Fruit fly (Drosophila melanogaster) whole organism, prepupa: ENCODE data around the gene wntD.

ENCODE experiments used
- Blimp-1 ChIP-seq: fragments of 200-800 bp; sonication (Bioruptor generic); optimal IDR thresholded peaks from 3 replicates; lab custom pipeline; 2017; ENCODE audit warnings: missing biosample characterization, missing genetic modification characterization, mild to moderate bottlenecking, moderate library complexity, missing genetic modification reagents
- CG10631 ChIP-seq: fragments of 200-800 bp; sonication (Bioruptor generic); optimal IDR thresholded peaks from 2 replicates; lab custom pipeline; 2016; ENCODE audit warnings: missing biosample characterization, missing genetic modification characterization
- CG10669 ChIP-seq: fragments of 200-800 bp; sonication (Bioruptor generic); optimal IDR thresholded peaks from 3 replicates; lab custom pipeline; 2018; ENCODE audit warnings: missing biosample characterization, mild to moderate bottlenecking, missing genetic modification characterization, moderate library complexity
- CG11294 ChIP-seq: fragments of 200-800 bp; sonication (Bioruptor generic); IDR thresholded peaks from 2 replicates; pipeline ENCODE4 v1.3.6; 2022; ENCODE audit warnings: missing biosample characterization, missing genetic modification characterization
- CG11902 ChIP-seq: fragments of 200-800 bp; sonication (Bioruptor generic); optimal IDR thresholded peaks from 3 replicates; lab custom pipeline; 2016; ENCODE audit warnings: missing biosample characterization, missing genetic modification characterization
- CG1621 ChIP-seq: fragments of 200-800 bp; sonication (Bioruptor generic); optimal IDR thresholded peaks from 3 replicates; lab custom pipeline; 2018; ENCODE audit warnings: missing biosample characterization, mild to moderate bottlenecking, missing genetic modification characterization
- CG16779 ChIP-seq: fragments of 200-800 bp; sonication (Bioruptor generic); optimal IDR thresholded peaks from 3 replicates; lab custom pipeline; 2017; ENCODE audit warnings: missing biosample characterization, mild to moderate bottlenecking, missing genetic modification characterization
- CG3032 ChIP-seq: fragments of 200-800 bp; optimal IDR thresholded peaks from 2 replicates; lab custom pipeline; 2019; ENCODE audit warnings: missing biosample characterization, mild to moderate bottlenecking, missing genetic modification characterization, moderate library complexity
- CG32006 ChIP-seq: fragments of 200-800 bp; sonication (Bioruptor generic); optimal IDR thresholded peaks from 3 replicates; lab custom pipeline; 2017; ENCODE audit warnings: missing biosample characterization, mild to moderate bottlenecking, missing genetic modification characterization
- CG34406 ChIP-seq: fragments of 200-800 bp; sonication (Bioruptor generic); optimal IDR thresholded peaks from 3 replicates; lab custom pipeline; 2016; ENCODE audit warnings: missing biosample characterization, missing genetic modification characterization
- CG6163 ChIP-seq: fragments of 200-800 bp; sonication (Bioruptor generic); IDR thresholded peaks from 3 replicates; pipeline ENCODE4 v1.3.6; 2022; ENCODE audit warnings: missing biosample characterization, missing genetic modification characterization
- CG6276 ChIP-seq: fragments of 200-800 bp; sonication (Bioruptor generic); optimal IDR thresholded peaks from 2 replicates; lab custom pipeline; 2017; ENCODE audit warnings: missing biosample characterization, mild to moderate bottlenecking, missing genetic modification characterization
- CG6792 ChIP-seq: fragments of 200-800 bp; sonication (Bioruptor generic); optimal IDR thresholded peaks from 3 replicates; lab custom pipeline; 2016; ENCODE audit warnings: missing biosample characterization, missing genetic modification characterization
- CG6854 ChIP-seq: fragments of 200-800 bp; sonication (Bioruptor generic); optimal IDR thresholded peaks from 2 replicates; lab custom pipeline; 2017; ENCODE audit warnings: missing biosample characterization, mild to moderate bottlenecking, missing genetic modification characterization
- CG8119 ChIP-seq: fragments of 200-800 bp; sonication (Bioruptor generic); IDR thresholded peaks from 3 replicates; pipeline ENCODE4 v1.3.6; 2022; ENCODE audit warnings: missing biosample characterization, missing genetic modification characterization
- CG8319 ChIP-seq: fragments of 200-800 bp; sonication (Bioruptor generic); optimal IDR thresholded peaks from 3 replicates; lab custom pipeline; 2016; ENCODE audit warnings: missing biosample characterization, missing genetic modification characterization
- CG8632 ChIP-seq: fragments of 200-800 bp; sonication (Bioruptor generic); optimal IDR thresholded peaks from 3 replicates; lab custom pipeline; 2016; ENCODE audit warnings: missing biosample characterization, missing genetic modification characterization
- CG9139 ChIP-seq: fragments of 200-800 bp; sonication (Bioruptor generic); optimal IDR thresholded peaks from 3 replicates; lab custom pipeline; 2017; ENCODE audit warnings: missing biosample characterization, mild to moderate bottlenecking, missing genetic modification characterization
- Eip75B ChIP-seq: fragments of 200-800 bp; sonication (Bioruptor generic); optimal IDR thresholded peaks from 3 replicates; lab custom pipeline; 2016; ENCODE audit warnings: missing biosample characterization, missing genetic modification characterization
- Eip78C ChIP-seq: fragments of 200-800 bp; sonication (Bioruptor generic); peaks from one replicate; lab custom pipeline; 2016; ENCODE audit warnings: missing biosample characterization, missing genetic modification characterization
- Eip93F ChIP-seq: fragments of 200-800 bp; sonication (Bioruptor generic); optimal IDR thresholded peaks from 2 replicates; lab custom pipeline; 2016; ENCODE audit warnings: missing biosample characterization, mild to moderate bottlenecking, missing genetic modification characterization
- Ets21C ChIP-seq: fragments of 200-800 bp; sonication (Bioruptor generic); optimal IDR thresholded peaks from 3 replicates; lab custom pipeline; 2016; ENCODE audit warnings: missing biosample characterization, missing genetic modification characterization
- Ets96B ChIP-seq: fragments of 200-800 bp; optimal IDR thresholded peaks from 2 replicates; lab custom pipeline; 2019; ENCODE audit warnings: missing biosample characterization, mild to moderate bottlenecking, missing genetic modification characterization, moderate library complexity
- Gug ChIP-seq: fragments of 200-800 bp; sonication (Bioruptor generic); IDR thresholded peaks from 2 replicates; pipeline ENCODE4 v1.3.6; 2022; ENCODE audit warnings: missing biosample characterization, missing genetic modification characterization
- Hr39 ChIP-seq: fragments of 200-800 bp; sonication (Bioruptor generic); optimal IDR thresholded peaks from 2 replicates; lab custom pipeline; 2016; ENCODE audit warnings: missing biosample characterization, missing genetic modification characterization
- Hr4 ChIP-seq: fragments of 200-800 bp; sonication (Bioruptor generic); optimal IDR thresholded peaks from 3 replicates; lab custom pipeline; 2016; ENCODE audit warnings: missing biosample characterization, missing genetic modification characterization
- Lpt ChIP-seq: fragments of 200-800 bp; sonication (Bioruptor generic); optimal IDR thresholded peaks from 3 replicates; lab custom pipeline; 2016; ENCODE audit warnings: missing biosample characterization, missing genetic modification characterization
- Met ChIP-seq: fragments of 200-800 bp; sonication (Bioruptor generic); optimal IDR thresholded peaks from 3 replicates; lab custom pipeline; 2016; ENCODE audit warnings: missing biosample characterization, missing genetic modification characterization
- OdsH ChIP-seq: fragments of 200-800 bp; sonication (Bioruptor generic); optimal IDR thresholded peaks from 3 replicates; lab custom pipeline; 2016; ENCODE audit warnings: missing biosample characterization, missing genetic modification characterization
- Smox ChIP-seq: fragments of 200-800 bp; sonication (Bioruptor generic); optimal IDR thresholded peaks from 3 replicates; lab custom pipeline; 2016; ENCODE audit warnings: missing biosample characterization, missing genetic modification characterization
- Sox14 ChIP-seq: fragments of 200-800 bp; sonication (Bioruptor generic); optimal IDR thresholded peaks from 3 replicates; lab custom pipeline; 2016; ENCODE audit warnings: missing biosample characterization, missing genetic modification characterization
- acj6 ChIP-seq: fragments of 200-800 bp; sonication (Bioruptor generic); optimal IDR thresholded peaks from 3 replicates; lab custom pipeline; 2016; ENCODE audit warnings: missing biosample characterization, missing genetic modification characterization
- cyc ChIP-seq: fragments of 200-800 bp; sonication (Bioruptor generic); optimal IDR thresholded peaks from 3 replicates; lab custom pipeline; 2016; ENCODE audit warnings: missing biosample characterization, missing genetic modification characterization
- dac ChIP-seq: fragments of 200-800 bp; sonication (Bioruptor generic); optimal IDR thresholded peaks from 2 replicates; lab custom pipeline; 2017; ENCODE audit warnings: missing biosample characterization, mild to moderate bottlenecking, missing genetic modification characterization
- dsx ChIP-seq: fragments of 200-800 bp; optimal IDR thresholded peaks from 3 replicates; lab custom pipeline; 2019; ENCODE audit warnings: missing biosample characterization, mild to moderate bottlenecking, missing genetic modification characterization, moderate library complexity; ENCODE audit not compliant: poor library complexity, severe bottlenecking
- eg ChIP-seq: fragments of 200-800 bp; sonication (Bioruptor generic); IDR thresholded peaks from 3 replicates; pipeline ENCODE4 v1.3.6; 2022; ENCODE audit warnings: missing biosample characterization, missing genetic modification characterization
- esn ChIP-seq: fragments of 200-800 bp; sonication (Bioruptor generic); optimal IDR thresholded peaks from 2 replicates; lab custom pipeline; 2016; ENCODE audit warnings: missing biosample characterization, mild to moderate bottlenecking, missing genetic modification characterization, moderate library complexity
- fd85E ChIP-seq: fragments of 200-800 bp; sonication (Bioruptor generic); optimal IDR thresholded peaks from 3 replicates; lab custom pipeline; 2016; ENCODE audit warnings: missing biosample characterization, missing genetic modification characterization
- fkh ChIP-seq: fragments of 200-800 bp; sonication (Bioruptor generic); optimal IDR thresholded peaks from 3 replicates; lab custom pipeline; 2017; ENCODE audit warnings: missing biosample characterization, mild to moderate bottlenecking, missing genetic modification characterization, moderate library complexity
- lz ChIP-seq: fragments of 200-800 bp; sonication (Bioruptor generic); optimal IDR thresholded peaks from 3 replicates; lab custom pipeline; 2016; ENCODE audit warnings: missing biosample characterization, missing genetic modification characterization
- net ChIP-seq: fragments of 200-800 bp; sonication (Bioruptor generic); optimal IDR thresholded peaks from 3 replicates; lab custom pipeline; 2016; ENCODE audit warnings: missing biosample characterization, missing genetic modification characterization
- salr ChIP-seq, 2 experiments: fragments of 200-800 bp; sonication (Bioruptor generic); optimal IDR thresholded peaks; 3 replicates each; lab custom pipeline; 2016 to 2018; ENCODE audit warnings: missing biosample characterization in 2 of 2, missing genetic modification characterization in 2 of 2, mild to moderate bottlenecking in 1 of 2
- ss ChIP-seq, 2 experiments: fragments of 200-800 bp; sonication (Bioruptor generic); optimal IDR thresholded peaks; 2 replicates in 1 of 2; 3 replicates in 1 of 2; lab custom pipeline; 2017 to 2018; ENCODE audit warnings: mild to moderate bottlenecking in 2 of 2, missing biosample characterization in 2 of 2, missing genetic modification characterization in 2 of 2, moderate library complexity in 1 of 2
- svp ChIP-seq: fragments of 200-800 bp; sonication (Bioruptor generic); peaks from one replicate; lab custom pipeline; 2016; ENCODE audit warnings: missing biosample characterization, missing genetic modification characterization
- topi ChIP-seq: fragments of 200-800 bp; sonication (Bioruptor generic); optimal IDR thresholded peaks from 3 replicates; lab custom pipeline; 2016; ENCODE audit warnings: missing biosample characterization, missing genetic modification characterization
- vri ChIP-seq: fragments of 200-800 bp; sonication (Bioruptor generic); optimal IDR thresholded peaks from 3 replicates; lab custom pipeline; 2016; ENCODE audit warnings: missing biosample characterization, mild to moderate bottlenecking, missing genetic modification characterization

wntD gene

dm6 chr3R:13309133-13309711 lies 16.2 kb upstream of the wntD start:
- TF ChIP-seq ss (GFP tag; optimal IDR thresholded peaks at IDR 0.05; lab: Kevin White, UChicago) (no peak), Eip78C (peak; percentile 17), Ets96B (no peak), dsx (no peak), svp (GFP tag; lab: Kevin White, UChicago) (peak; percentile 78), fkh (GFP tag; lab: Kevin White, UChicago) (no peak), Eip75B (no peak)

DNA sequence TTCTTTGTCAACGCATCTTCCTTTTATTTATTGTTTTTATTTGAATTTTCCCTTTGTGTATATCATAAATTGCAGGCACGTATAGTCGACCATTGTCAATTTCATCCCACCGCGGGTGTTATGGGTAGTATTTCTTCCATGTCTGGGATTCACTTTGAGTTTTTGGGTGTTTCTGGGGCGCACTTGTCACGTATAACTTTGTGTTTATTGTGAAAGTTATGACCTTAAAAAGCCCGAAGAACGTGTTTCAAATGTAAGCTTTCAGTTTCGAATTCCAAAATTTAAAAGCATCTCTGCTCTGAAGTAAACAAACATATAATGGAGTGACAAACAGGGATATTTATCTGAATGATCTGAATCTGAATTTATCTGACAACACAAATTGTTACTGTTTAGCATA lies 13.6 kb upstream of the wntD start:
- peak; percentile 27 for TF ChIP-seq Eip78C
- TF ChIP-seq acj6 (GFP tag; lab: Kevin White, UChicago), result no peak
- no peak for TF ChIP-seq CG8319
- no peak for TF ChIP-seq vri (GFP tag; lab: Kevin White, UChicago)
- TF ChIP-seq topi, result no peak
- TF ChIP-seq eg (GFP tag; lab: Robert Waterston, UW), result no peak

DNA sequence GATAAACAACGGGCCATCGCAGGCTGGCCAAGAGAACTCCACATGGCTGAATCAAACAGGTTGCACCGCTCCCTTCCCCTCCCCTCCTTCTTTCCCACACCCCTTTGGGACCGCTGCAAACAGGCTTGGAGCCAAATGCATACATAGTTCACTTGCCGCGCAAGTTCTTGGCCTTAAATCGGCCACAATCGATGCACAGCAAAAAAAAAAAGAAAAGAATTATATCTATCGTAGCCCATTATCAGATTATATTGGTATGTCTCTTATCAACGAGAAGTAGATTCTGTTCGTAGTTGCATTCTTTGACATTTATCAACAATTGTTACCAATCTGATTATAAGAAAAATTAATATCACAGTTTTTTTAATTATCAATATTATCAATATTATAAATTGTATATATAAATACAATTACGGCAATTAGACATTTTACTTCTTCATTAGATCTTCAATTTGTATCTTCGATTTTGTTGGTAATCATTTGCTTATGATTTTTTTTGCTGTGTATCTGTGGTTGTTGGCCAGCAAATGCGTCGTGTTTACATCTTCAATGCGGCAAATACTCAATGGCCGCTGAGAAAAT lies 12.4 kb upstream of the wntD start:
- peak; percentile 90 for TF ChIP-seq CG10631 (GFP tag; lab: Kevin White, UChicago)
- TF ChIP-seq CG6854 (GFP tag; lab: Kevin White, UChicago), result peak; percentile 79
- peak; percentile 87 for TF ChIP-seq OdsH (GFP tag; lab: Kevin White, UChicago)
- TF ChIP-seq dac (GFP tag; lab: Kevin White, UChicago), result peak; percentile 43
- peak; percentile 25 for TF ChIP-seq vri (GFP tag; lab: Kevin White, UChicago)
- peak; percentile 84 for TF ChIP-seq CG8119
- peak; percentile 45 for TF ChIP-seq Hr4 (GFP tag; lab: Kevin White, UChicago)
- TF ChIP-seq Hr39 (GFP tag; lab: Kevin White, UChicago), result peak; percentile 54
- peak; percentile 51 for TF ChIP-seq Eip75B
- TF ChIP-seq Eip93F (GFP tag; lab: Kevin White, UChicago), result no peak
- TF ChIP-seq Met, result peak; percentile 79
- TF ChIP-seq CG11294 (GFP tag; lab: Robert Waterston, UW), result peak; percentile 26; the same call in 1 of the 2 replicates
- peak; percentile 58 for TF ChIP-seq Blimp-1
- TF ChIP-seq CG11902 (GFP tag; lab: Kevin White, UChicago), result peak; percentile 59
- TF ChIP-seq salr (GFP tag; optimal IDR thresholded peaks at IDR 0.05; lab: Kevin White, UChicago), result peak; percentile 31 to 94
- TF ChIP-seq Sox14 (GFP tag; lab: Kevin White, UChicago), result peak; percentile 68
- peak; percentile 62 for TF ChIP-seq lz
- peak; percentile 76 for TF ChIP-seq net (GFP tag; lab: Kevin White, UChicago)
- TF ChIP-seq CG6163, result peak; percentile 79
- peak; percentile 79 for TF ChIP-seq Lpt (GFP tag; lab: Kevin White, UChicago)
- TF ChIP-seq CG9139 (GFP tag; lab: Kevin White, UChicago), result peak; percentile 77
- peak; percentile 75 for TF ChIP-seq topi
- TF ChIP-seq esn (GFP tag; lab: Kevin White, UChicago), result peak; percentile 88
- TF ChIP-seq Gug (GFP tag; lab: Robert Waterston, UW), result peak; percentile 40
- peak; percentile 82 for TF ChIP-seq CG3032 (tag; lab: Kevin White, UChicago)
- TF ChIP-seq CG16779, result peak; percentile 79
- TF ChIP-seq CG10669 (GFP tag; lab: Kevin White, UChicago), result peak; percentile 68
- TF ChIP-seq CG34406, result peak; percentile 91
- TF ChIP-seq acj6 (GFP tag; lab: Kevin White, UChicago), result peak; percentile 85
- TF ChIP-seq CG8632, result peak; percentile 89
- peak; percentile 87 for TF ChIP-seq CG6276 (GFP tag; lab: Kevin White, UChicago)
- TF ChIP-seq Ets21C (GFP tag; lab: Kevin White, UChicago), result peak; percentile 21
- TF ChIP-seq CG1621 (tag; lab: Kevin White, UChicago), result peak; percentile 40
- peak; percentile 93 for TF ChIP-seq Eip78C
- TF ChIP-seq eg (GFP tag; lab: Robert Waterston, UW), result peak; percentile 62
- TF ChIP-seq ss (GFP tag; optimal IDR thresholded peaks at IDR 0.05; lab: Kevin White, UChicago), result peak; percentile 74 to 78
- no peak for TF ChIP-seq fkh (GFP tag; lab: Kevin White, UChicago)
- peak; percentile 88 for TF ChIP-seq svp (GFP tag; lab: Kevin White, UChicago)
- peak; percentile 87 for TF ChIP-seq Ets96B
- TF ChIP-seq CG6792, result peak; percentile 78
- peak; percentile 61 for TF ChIP-seq cyc (GFP tag; lab: Kevin White, UChicago)
- TF ChIP-seq Smox (GFP tag; lab: Kevin White, UChicago), result peak; percentile 63
- peak; percentile 94 for TF ChIP-seq CG32006
- peak; percentile 15 for TF ChIP-seq fd85E (GFP tag; lab: Kevin White, UChicago)
